Worm (Caenorhabditis elegans) whole organism, L4 larva: ENCODE results near the gene F53F4.12.

Experiments used
- F10B5.3 ChIP-seq: sonication (generic microtip); optimal IDR thresholded peaks from 2 replicates; lab custom pipeline; 2016; ENCODE audit warnings: mild to moderate bottlenecking, missing genetic modification characterization, missing compliant biosample characterization
- T20F7.1 ChIP-seq: fragments of 200-800 bp; sonication (Bioruptor generic); optimal IDR thresholded peaks from 2 replicates; lab custom pipeline; 2018; ENCODE audit warnings: mild to moderate bottlenecking, missing genetic modification characterization, missing compliant biosample characterization
- Y75B8A.6 ChIP-seq: fragments of 200-800 bp; sonication (Bioruptor generic); IDR thresholded peaks from 2 replicates; pipeline ENCODE4 v1.3.6; 2022; ENCODE audit warnings: missing genetic modification reagents, missing genetic modification characterization, missing compliant biosample characterization
- aly-2 ChIP-seq: sonication (generic microtip); optimal IDR thresholded peaks from 2 replicates; lab custom pipeline; 2018; ENCODE audit warnings: missing biosample characterization, missing genetic modification characterization
- ama-1 ChIP-seq: fragments of 150-350 bp; optimal IDR thresholded peaks from 2 replicates; lab custom pipeline; 2014; ENCODE audit warnings: inconsistent platforms, mixed read lengths
- attf-4 ChIP-seq: sonication (generic microtip); optimal IDR thresholded peaks from 3 replicates; lab custom pipeline; 2017; ENCODE audit warnings: missing biosample characterization, missing genetic modification characterization
- ceh-28 ChIP-seq: fragments of 150-350 bp; optimal IDR thresholded peaks from 2 replicates; lab custom pipeline; 2014; ENCODE audit warnings: missing biosample characterization, missing genetic modification reagents, missing genetic modification characterization
- ces-1 ChIP-seq: fragments of 150-350 bp; sonication (generic microtip); optimal IDR thresholded peaks from 4 replicates; lab custom pipeline; 2014; ENCODE audit warnings: missing biosample characterization, missing genetic modification reagents, missing genetic modification characterization
- cey-2 ChIP-seq: sonication (generic microtip); optimal IDR thresholded peaks from 3 replicates; lab custom pipeline; 2017; ENCODE audit warnings: missing genetic modification characterization, mild to moderate bottlenecking, missing compliant biosample characterization, antibody characterized with exemption, borderline replicate concordance; ENCODE audit not compliant: insufficient read depth
- daf-12 ChIP-seq: fragments of 150-350 bp; optimal IDR thresholded peaks from 2 replicates; lab custom pipeline; 2014; ENCODE audit warnings: missing biosample characterization, missing genetic modification reagents, missing genetic modification characterization
- daf-16 ChIP-seq, 3 experiments: sonication (generic microtip); optimal IDR thresholded peaks; 2 replicates each; lab custom pipeline; 2016 to 2017; ENCODE audit warnings: missing genetic modification characterization in 3 of 3, missing genetic modification reagents in 3 of 3, mild to moderate bottlenecking in 2 of 3, missing compliant biosample characterization in 2 of 3, missing biosample characterization in 1 of 3, moderate library complexity in 1 of 3
- daf-19 ChIP-seq: fragments of 200-800 bp; sonication (Bioruptor generic); conservative IDR thresholded peaks from 2 replicates; pipeline ENCODE4 v1.3.6; 2022; ENCODE audit warnings: missing genetic modification characterization, missing compliant biosample characterization
- daf-8 ChIP-seq: fragments of 200-800 bp; sonication (Bioruptor generic); IDR thresholded peaks from 2 replicates; pipeline ENCODE4 v1.3.6; 2022; ENCODE audit warnings: missing genetic modification characterization, missing compliant biosample characterization
- dpl-1 ChIP-seq: fragments of 150-350 bp; optimal IDR thresholded peaks from 2 replicates; lab custom pipeline; 2014; ENCODE audit warnings: missing biosample characterization, missing genetic modification reagents, missing genetic modification characterization
- dve-1 ChIP-seq: sonication (generic microtip); optimal IDR thresholded peaks from 2 replicates; lab custom pipeline; 2017; ENCODE audit warnings: antibody characterized with exemption, mild to moderate bottlenecking, missing genetic modification characterization, missing compliant biosample characterization; ENCODE audit not compliant: insufficient read depth
- egl-27 ChIP-seq: sonication (generic microtip); optimal IDR thresholded peaks from 3 replicates; lab custom pipeline; 2017; ENCODE audit warnings: missing biosample characterization, missing genetic modification reagents, missing genetic modification characterization
- egl-43 ChIP-seq: fragments of 200-800 bp; sonication (Bioruptor generic); IDR thresholded peaks from 2 replicates; pipeline ENCODE4 v1.3.6; 2022; ENCODE audit warnings: missing genetic modification reagents, missing genetic modification characterization, missing compliant biosample characterization
- gei-8 ChIP-seq: fragments of 200-800 bp; sonication (Bioruptor generic); optimal IDR thresholded peaks from 2 replicates; lab custom pipeline; 2018; ENCODE audit warnings: mild to moderate bottlenecking, missing genetic modification characterization, missing compliant biosample characterization
- hif-1 ChIP-seq, 2 experiments: sonication (generic microtip); optimal IDR thresholded peaks; 2 replicates each; lab custom pipeline; 2016 to 2017; ENCODE audit warnings: missing compliant biosample characterization in 2 of 2, missing genetic modification characterization in 2 of 2, missing genetic modification reagents in 2 of 2, missing genotype in 2 of 2, mild to moderate bottlenecking in 1 of 2
- hlh-11 ChIP-seq: fragments of 200-800 bp; sonication (Bioruptor generic); optimal IDR thresholded peaks from 2 replicates; lab custom pipeline; 2018; ENCODE audit warnings: mild to moderate bottlenecking, missing genetic modification characterization, missing compliant biosample characterization
- hlh-30 ChIP-seq: sonication (generic microtip); optimal IDR thresholded peaks from 2 replicates; lab custom pipeline; 2017; ENCODE audit warnings: antibody characterized with exemption, mild to moderate bottlenecking, missing genetic modification characterization, missing compliant biosample characterization; ENCODE audit not compliant: insufficient read depth
- hmg-1.1 ChIP-seq: fragments of 200-800 bp; sonication (Bioruptor generic); IDR thresholded peaks from 2 replicates; pipeline ENCODE4 v1.3.6; 2022; ENCODE audit warnings: missing genetic modification reagents, missing genetic modification characterization, missing compliant biosample characterization
- lin-13 ChIP-seq: fragments of 150-350 bp; optimal IDR thresholded peaks from 2 replicates; lab custom pipeline; 2014; ENCODE audit warnings: missing biosample characterization, missing genetic modification reagents, missing genetic modification characterization
- lir-3 ChIP-seq: sonication (generic microtip); optimal IDR thresholded peaks from 2 replicates; lab custom pipeline; 2016; ENCODE audit warnings: mild to moderate bottlenecking, missing genetic modification characterization, missing compliant biosample characterization
- mep-1 ChIP-seq: fragments of 150-350 bp; sonication (generic microtip); optimal IDR thresholded peaks from 3 replicates; lab custom pipeline; 2014; ENCODE audit warnings: missing biosample characterization, missing genetic modification characterization
- mes-2 ChIP-seq: sonication (generic microtip); optimal IDR thresholded peaks from 2 replicates; lab custom pipeline; 2016; ENCODE audit warnings: missing genotype, mild to moderate bottlenecking, missing genetic modification characterization, missing compliant biosample characterization; ENCODE audit not compliant: poor library complexity, severe bottlenecking
- mxl-2 ChIP-seq: fragments of 200-800 bp; sonication (Bioruptor generic); conservative IDR thresholded peaks from 2 replicates; pipeline ENCODE4 v1.3.6; 2022; ENCODE audit warnings: missing genetic modification reagents, missing genetic modification characterization, missing compliant biosample characterization
- mxl-3 ChIP-seq: fragments of 200-800 bp; sonication (Bioruptor generic); optimal IDR thresholded peaks from 2 replicates; lab custom pipeline; 2018; ENCODE audit warnings: mild to moderate bottlenecking, missing genetic modification characterization, missing compliant biosample characterization
- nhr-102 ChIP-seq: sonication (generic microtip); optimal IDR thresholded peaks from 2 replicates; lab custom pipeline; 2016; ENCODE audit warnings: mild to moderate bottlenecking, missing genetic modification characterization, moderate library complexity, missing compliant biosample characterization
- nhr-111 ChIP-seq: fragments of 200-800 bp; sonication (Bioruptor generic); optimal IDR thresholded peaks from 2 replicates; lab custom pipeline; 2018; ENCODE audit warnings: mild to moderate bottlenecking, missing genetic modification characterization, missing compliant biosample characterization
- nhr-237 ChIP-seq: sonication (generic microtip); optimal IDR thresholded peaks from 2 replicates; lab custom pipeline; 2017; ENCODE audit warnings: missing biosample characterization, missing genetic modification characterization
- nhr-25 ChIP-seq: sonication (generic microtip); optimal IDR thresholded peaks from 2 replicates; lab custom pipeline; 2017; ENCODE audit warnings: missing genetic modification characterization, mild to moderate bottlenecking, missing compliant biosample characterization, antibody characterized with exemption, moderate library complexity, borderline replicate concordance; ENCODE audit not compliant: insufficient read depth
- nhr-48 ChIP-seq: sonication (generic microtip); optimal IDR thresholded peaks from 2 replicates; lab custom pipeline; 2016; ENCODE audit warnings: mild to moderate bottlenecking, missing genetic modification characterization, missing compliant biosample characterization
- nhr-6 ChIP-seq: fragments of 150-350 bp; optimal IDR thresholded peaks from 2 replicates; lab custom pipeline; 2014; ENCODE audit warnings: missing biosample characterization, missing genetic modification characterization
- nhr-76 ChIP-seq: fragments of 150-350 bp; optimal IDR thresholded peaks from 2 replicates; lab custom pipeline; 2014; ENCODE audit warnings: missing biosample characterization, missing genetic modification characterization
- nhr-77 ChIP-seq: fragments of 150-350 bp; optimal IDR thresholded peaks from 2 replicates; lab custom pipeline; 2014; ENCODE audit warnings: missing biosample characterization, missing genetic modification characterization
- pha-4 ChIP-seq, 2 experiments: fragments of 150-350 bp in 1 of 2; fragments of 200-800 bp in 1 of 2; sonication (Bioruptor generic) in 1 of 2; IDR thresholded peaks in 1 of 2; optimal IDR thresholded peaks in 1 of 2; 2 replicates each; pipeline versions ENCODE4 v1.3.6 to Lab custom; 2014 to 2022; ENCODE audit warnings: missing genetic modification characterization in 2 of 2, missing genetic modification reagents in 2 of 2, missing biosample characterization in 1 of 2, missing compliant biosample characterization in 1 of 2
- rbr-2 ChIP-seq: sonication (generic microtip); optimal IDR thresholded peaks from 2 replicates; lab custom pipeline; 2016; ENCODE audit warnings: missing genotype, missing genetic modification characterization, missing compliant biosample characterization
- set-16 ChIP-seq: fragments of 200-800 bp; sonication (Bioruptor generic); IDR thresholded peaks from 2 replicates; pipeline ENCODE4 v1.3.6; 2022; ENCODE audit warnings: missing genetic modification reagents, missing genetic modification characterization, missing compliant biosample characterization
- skn-1 ChIP-seq: fragments of 150-350 bp; optimal IDR thresholded peaks from 2 replicates; lab custom pipeline; 2014; ENCODE audit warnings: missing biosample characterization, missing genetic modification characterization
- snpc-4 ChIP-seq: fragments of 150-350 bp; optimal IDR thresholded peaks from 2 replicates; lab custom pipeline; 2014; ENCODE audit warnings: missing biosample characterization, missing genetic modification characterization
- tag-97 ChIP-seq: fragments of 200-800 bp; sonication (Bioruptor generic); IDR thresholded peaks from 2 replicates; pipeline ENCODE4 v1.3.6; 2022; ENCODE audit warnings: missing genetic modification characterization, missing compliant biosample characterization
- unc-130 ChIP-seq: sonication (generic microtip); optimal IDR thresholded peaks from 2 replicates; lab custom pipeline; 2016; ENCODE audit warnings: missing genetic modification reagents, missing genetic modification characterization, missing compliant biosample characterization
- unc-62 ChIP-seq, 3 experiments: fragments of 150-350 bp in 1 of 3; sonication (generic microtip); optimal IDR thresholded peaks in 2 of 3; peaks in 1 of 3; 1 replicate in 1 of 3; 2 replicates in 2 of 3; lab custom pipeline; 2014 to 2017; ENCODE audit warnings: missing biosample characterization in 3 of 3, missing genetic modification characterization in 3 of 3, missing genetic modification reagents in 3 of 3, missing genotype in 1 of 3
- vab-7 ChIP-seq: fragments of 200-800 bp; sonication (Bioruptor generic); IDR thresholded peaks from 2 replicates; pipeline ENCODE4 v1.3.6; 2022; ENCODE audit warnings: missing genetic modification reagents, missing genetic modification characterization, missing compliant biosample characterization
- zag-1 ChIP-seq: fragments of 150-350 bp; optimal IDR thresholded peaks from 2 replicates; lab custom pipeline; 2014; ENCODE audit warnings: missing biosample characterization, missing genetic modification characterization
- zfp-2 ChIP-seq: sonication (generic microtip); optimal IDR thresholded peaks from 2 replicates; lab custom pipeline; 2016; ENCODE audit warnings: mild to moderate bottlenecking, missing genetic modification characterization, missing compliant biosample characterization
- ztf-11 ChIP-seq: fragments of 150-350 bp; optimal IDR thresholded peaks from 2 replicates; lab custom pipeline; 2014; ENCODE audit warnings: missing biosample characterization, missing genetic modification characterization
- ztf-7 ChIP-seq: fragments of 150-350 bp; optimal IDR thresholded peaks from 2 replicates; lab custom pipeline; 2014; ENCODE audit warnings: missing biosample characterization, missing genetic modification characterization

The F53F4.12 gene

DNA sequence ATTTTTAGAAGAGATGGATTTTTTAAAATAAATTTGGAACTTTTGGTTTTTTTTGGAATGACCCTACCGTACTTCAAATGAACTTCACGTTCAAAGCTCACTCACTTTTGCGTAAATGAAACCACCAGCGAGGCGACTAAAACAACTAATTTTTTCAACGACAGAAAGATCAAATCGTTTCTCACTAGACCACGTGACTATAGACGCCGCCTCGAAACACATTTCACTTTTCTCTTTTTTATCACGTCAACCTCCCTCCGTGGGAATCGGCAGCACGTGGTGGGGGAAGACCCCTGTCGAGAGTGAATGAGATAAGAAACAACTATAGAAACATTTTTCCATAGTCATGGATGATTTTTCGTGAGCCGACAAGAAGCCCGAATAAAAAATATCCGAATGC is 31.4 kb downstream of the F53F4.12 start:
- TF ChIP-seq egl-43 (no peak; the same call in 1 of the 2 replicates), ces-1 (GFP tag; lab: Kevin White, UChicago) (no peak), daf-16 (GFP tag; optimal IDR thresholded peaks at IDR 0.05; lab: Kevin White, UChicago) (no peak), daf-16 (tag; optimal IDR thresholded peaks at IDR 0.05; lab: Kevin White, UChicago) (peak; percentile 80), rbr-2 (tag; lab: Kevin White, UChicago) (no peak), daf-12 (no peak), Y75B8A.6 (GFP tag; lab: Robert Waterston, UW) (no peak), snpc-4 (no peak), unc-130 (GFP tag; lab: Kevin White, UChicago) (no peak), ztf-11 (tag; lab: Kevin White, UChicago) (no peak), daf-19 (GFP tag; lab: Robert Waterston, UW) (no peak), aly-2 (tag; lab: Kevin White, UChicago) (no peak), lin-13 (GFP tag; lab: Kevin White, UChicago) (peak; percentile 75), nhr-76 (tag; lab: Kevin White, UChicago) (peak; percentile 37), lir-3 (tag; lab: Kevin White, UChicago) (no peak), nhr-6 (tag; lab: Kevin White, UChicago) (peak; percentile 1), dve-1 (tag; lab: Kevin White, UChicago) (peak; percentile 97), daf-8 (GFP tag; lab: Robert Waterston, UW) (no peak), mes-2 (tag; lab: Kevin White, UChicago) (peak; percentile 36), nhr-25 (no peak), cey-2 (tag; lab: Kevin White, UChicago) (peak; percentile 41), hlh-30 (tag; lab: Kevin White, UChicago) (peak; percentile 96), mep-1 (tag; lab: Kevin White, UChicago) (peak; percentile 50), tag-97 (no peak), nhr-77 (tag; lab: Kevin White, UChicago) (peak; percentile 62), mxl-2 (GFP tag; lab: Robert Waterston, UW) (peak; percentile 58; the same call in 1 of the 2 replicates), ama-1 (lab: Kevin White, UChicago) (no peak), egl-27 (tag; lab: Kevin White, UChicago) (no peak), unc-62 (GFP tag; optimal IDR thresholded peaks at IDR 0.05 in 1 of 2; lab: Kevin White, UChicago) (peak in 1 of 2 experiments; percentile 97), unc-62 (tag; optimal IDR thresholded peaks at IDR 0.05; lab: Kevin White, UChicago) (no peak), F10B5.3 (tag; lab: Kevin White, UChicago) (no peak), nhr-102 (peak; percentile 44), ztf-7 (tag; lab: Kevin White, UChicago) (peak; percentile 19), T20F7.1 (GFP tag; lab: Kevin White, UChicago) (peak; percentile 50), hlh-11 (tag; lab: Kevin White, UChicago) (peak; percentile 97), nhr-48 (tag; lab: Kevin White, UChicago) (peak; percentile 80), nhr-111 (GFP tag; lab: Kevin White, UChicago) (no peak), mxl-3 (GFP tag; lab: Kevin White, UChicago) (peak; percentile 97), hif-1 (tag; optimal IDR thresholded peaks at IDR 0.05; lab: Kevin White, UChicago) (peak; percentile 43 to 90), nhr-237 (tag; lab: Kevin White, UChicago) (no peak), gei-8 (GFP tag; lab: Kevin White, UChicago) (peak; percentile 73), dpl-1 (GFP tag; lab: Kevin White, UChicago) (peak; percentile 39), ceh-28 (no peak), zfp-2 (tag; lab: Kevin White, UChicago) (no peak), pha-4 (GFP tag; IDR thresholded peaks at IDR 0.05; lab: Robert Waterston, UW) (no peak), pha-4 (tag; optimal IDR thresholded peaks at IDR 0.05; lab: Kevin White, UChicago) (no peak), skn-1 (tag; lab: Kevin White, UChicago) (no peak), set-16 (GFP tag; lab: Robert Waterston, UW) (peak; percentile 17; the same call in 1 of the 2 replicates), attf-4 (no peak), vab-7 (GFP tag; lab: Robert Waterston, UW) (no peak), hmg-1.1 (GFP tag; lab: Robert Waterston, UW) (no peak), zag-1 (tag; lab: Kevin White, UChicago) (no peak)
